Worm (Caenorhabditis elegans): Measurements from ENCODE around the gene F11G11.14.

ce11 chrII:4863357-4863756 lies at the start of gene F11G11.14, which contains the start of gene mpst-4:
- TF ChIP-seq hlh-30 (tag; optimal IDR thresholded peaks at IDR 0.05; ENCODE audit: insufficient read depth) = no peak
- no peak for TF ChIP-seq skn-1 (tag; optimal IDR thresholded peaks at IDR 0.05)
- no peak for TF ChIP-seq ceh-82 (tag; optimal IDR thresholded peaks at IDR 0.05)
- no peak for TF ChIP-seq ZK337.2 (GFP tag; IDR thresholded peaks at IDR 0.05)
- no peak for TF ChIP-seq ctbp-1 (GFP tag; IDR thresholded peaks at IDR 0.05)
- TF ChIP-seq pha-4 (GFP tag; IDR thresholded peaks at IDR 0.05) = no peak
- no peak for TF ChIP-seq pha-4 (tag; optimal IDR thresholded peaks at IDR 0.05)
- TF ChIP-seq jun-1 (tag; optimal IDR thresholded peaks at IDR 0.05) = no peak
- TF ChIP-seq nhr-10 (tag; optimal IDR thresholded peaks at IDR 0.05) = no peak
- TF ChIP-seq nhr-237 (tag; optimal IDR thresholded peaks at IDR 0.05) = no peak
- no peak for TF ChIP-seq unc-39 (tag; optimal IDR thresholded peaks at IDR 0.05)
- no peak for TF ChIP-seq hlh-11 (tag; optimal IDR thresholded peaks at IDR 0.05)
- no peak for TF ChIP-seq aha-1 (tag)
- no peak for TF ChIP-seq ztf-11 (tag; optimal IDR thresholded peaks at IDR 0.05)
